Fruit fly (Drosophila melanogaster) whole organism, pupa: ENCODE results near the gene CG7300.

Source experiments
- CG14655 ChIP-seq: fragments of 200-800 bp; sonication (Bioruptor generic); optimal IDR thresholded peaks from 3 replicates; lab custom pipeline; 2017; ENCODE audit warnings: mild to moderate bottlenecking, missing biosample characterization, missing genetic modification reagents, missing genetic modification characterization
- CG15710 ChIP-seq: fragments of 200-800 bp; sonication (Bioruptor generic); optimal IDR thresholded peaks from 2 replicates; lab custom pipeline; 2018; ENCODE audit warnings: missing biosample characterization, mild to moderate bottlenecking, missing genetic modification characterization, moderate library complexity
- CG4496 ChIP-seq: fragments of 200-800 bp; sonication (Bioruptor generic); IDR thresholded peaks from 3 replicates; pipeline ENCODE4 v1.3.6; 2022; ENCODE audit warnings: missing biosample characterization, missing genetic modification characterization
- CG8159 ChIP-seq: fragments of 200-800 bp; sonication (Bioruptor generic); optimal IDR thresholded peaks from 3 replicates; lab custom pipeline; 2018; ENCODE audit warnings: missing biosample characterization, mild to moderate bottlenecking, missing genetic modification characterization, moderate library complexity
- CG8301 ChIP-seq: fragments of 200-800 bp; sonication (Bioruptor generic); optimal IDR thresholded peaks from 2 replicates; lab custom pipeline; 2018; ENCODE audit warnings: missing biosample characterization, mild to moderate bottlenecking, missing genetic modification characterization
- CG9948 ChIP-seq: fragments of 200-800 bp; sonication (Bioruptor generic); optimal IDR thresholded peaks from 2 replicates; lab custom pipeline; 2018; ENCODE audit warnings: missing biosample characterization, mild to moderate bottlenecking, missing genetic modification characterization, moderate library complexity
- EcR ChIP-seq: fragments of 200-800 bp; sonication (Bioruptor generic); optimal IDR thresholded peaks from 3 replicates; lab custom pipeline; 2019; ENCODE audit warnings: missing biosample characterization, missing genetic modification characterization, mild to moderate bottlenecking, moderate library complexity, missing genetic modification reagents
- Ets98B ChIP-seq: fragments of 200-800 bp; sonication (Bioruptor generic); IDR thresholded peaks from 2 replicates; pipeline ENCODE4 v1.3.6; 2022; ENCODE audit warnings: missing biosample characterization, missing genetic modification characterization
- Pif1B ChIP-seq: fragments of 200-800 bp; sonication (Bioruptor generic); optimal IDR thresholded peaks from 3 replicates; lab custom pipeline; 2016; ENCODE audit warnings: missing biosample characterization, missing genetic modification characterization
- Snoo ChIP-seq: fragments of 200-800 bp; sonication (Bioruptor generic); optimal IDR thresholded peaks from 3 replicates; lab custom pipeline; 2017; ENCODE audit warnings: missing biosample characterization, mild to moderate bottlenecking, missing genetic modification characterization, inconsistent platforms
- rn ChIP-seq: fragments of 200-800 bp; sonication (Bioruptor generic); IDR thresholded peaks from 2 replicates; pipeline ENCODE4 v1.3.6; 2022; ENCODE audit warnings: missing biosample characterization, missing genetic modification characterization

dm6 chr2L:10706267-10706666 is 8.4 kb upstream of the CG7300 start:
- TF ChIP-seq Ets98B (GFP tag; lab: Robert Waterston, UW): no peak
- no peak for TF ChIP-seq Pif1B
- no peak for TF ChIP-seq EcR (GFP tag; lab: Kevin White, UChicago)
- no peak for TF ChIP-seq CG8159
- TF ChIP-seq CG15710 (tag; lab: Kevin White, UChicago): no peak
- no peak for TF ChIP-seq Snoo
- TF ChIP-seq CG8301 (tag; lab: Kevin White, UChicago): no peak
- TF ChIP-seq CG4496 (GFP tag; lab: Robert Waterston, UW): no peak
- no peak for TF ChIP-seq CG9948 (tag; lab: Kevin White, UChicago)
- no peak for TF ChIP-seq CG14655 (GFP tag; lab: Kevin White, UChicago)
- no peak for TF ChIP-seq rn (GFP tag; lab: Robert Waterston, UW)
